Worm (Caenorhabditis elegans) whole organism, young adult: ENCODE measurements around the gene C18E9.5.

Experiments used
- B0035.1 ChIP-seq: sonication (generic microtip); optimal IDR thresholded peaks from 2 replicates; lab custom pipeline; 2016; ENCODE audit warnings: missing genetic modification characterization, mild to moderate bottlenecking, missing compliant biosample characterization, missing genotype, missing genetic modification reagents
- C06A6.2 ChIP-seq: fragments of 200-800 bp; sonication (Bioruptor generic); conservative IDR thresholded peaks from 2 replicates; pipeline ENCODE4 v1.3.6; 2022; ENCODE audit warnings: missing genetic modification characterization, missing compliant biosample characterization
- F39B2.1 ChIP-seq: fragments of 200-800 bp; sonication (Bioruptor generic); IDR thresholded peaks from 2 replicates; pipeline ENCODE4 v1.3.6; 2022; ENCODE audit warnings: missing genetic modification reagents, missing genetic modification characterization, missing compliant biosample characterization
- F49E8.2 ChIP-seq: sonication (generic microtip); optimal IDR thresholded peaks from 3 replicates; lab custom pipeline; 2017; ENCODE audit warnings: missing genetic modification characterization, mild to moderate bottlenecking, missing compliant biosample characterization, antibody characterized with exemption, moderate library complexity; ENCODE audit not compliant: insufficient read depth
- T07F8.4 ChIP-seq: sonication (generic microtip); optimal IDR thresholded peaks from 2 replicates; lab custom pipeline; 2016; ENCODE audit warnings: mild to moderate bottlenecking, missing genetic modification characterization, moderate library complexity, missing compliant biosample characterization
- T26A5.8 ChIP-seq: sonication (generic microtip); optimal IDR thresholded peaks from 2 replicates; lab custom pipeline; 2016; ENCODE audit warnings: missing genetic modification characterization, missing compliant biosample characterization
- Y56A3A.18 ChIP-seq: fragments of 200-800 bp; sonication (Bioruptor generic); IDR thresholded peaks from 2 replicates; pipeline ENCODE4 v1.3.6; 2022; ENCODE audit warnings: missing genetic modification reagents, missing genetic modification characterization, missing compliant biosample characterization
- Y67H2A.10 ChIP-seq: fragments of 200-800 bp; sonication (Bioruptor generic); conservative IDR thresholded peaks from 2 replicates; pipeline ENCODE4 v1.3.6; 2022; ENCODE audit warnings: missing genetic modification reagents, missing genetic modification characterization, missing compliant biosample characterization
- Y79H2A.3 ChIP-seq: fragments of 200-800 bp; sonication (Bioruptor generic); conservative IDR thresholded peaks from 2 replicates; pipeline ENCODE4 v1.3.6; 2022; ENCODE audit warnings: missing genetic modification reagents, missing genetic modification characterization, missing compliant biosample characterization
- aptf-2 ChIP-seq: fragments of 200-800 bp; sonication (Bioruptor generic); conservative IDR thresholded peaks from 2 replicates; pipeline ENCODE4 v1.3.6; 2022; ENCODE audit warnings: missing genetic modification reagents, missing genetic modification characterization, missing compliant biosample characterization
- aptf-3 ChIP-seq: fragments of 200-800 bp; sonication (Bioruptor generic); IDR thresholded peaks from 2 replicates; pipeline ENCODE4 v1.3.6; 2022; ENCODE audit warnings: missing genetic modification characterization, missing compliant biosample characterization
- athp-1 ChIP-seq: sonication (generic microtip); optimal IDR thresholded peaks from 2 replicates; lab custom pipeline; 2017; ENCODE audit warnings: mild to moderate bottlenecking, missing genetic modification characterization, missing compliant biosample characterization
- attf-5 ChIP-seq: fragments of 200-800 bp; sonication (Bioruptor generic); optimal IDR thresholded peaks from 2 replicates; lab custom pipeline; 2018; ENCODE audit warnings: mild to moderate bottlenecking, missing genetic modification characterization, missing compliant biosample characterization
- bed-2 ChIP-seq: fragments of 200-800 bp; sonication (Bioruptor generic); IDR thresholded peaks from 2 replicates; pipeline ENCODE4 v1.3.6; 2022; ENCODE audit warnings: missing genetic modification reagents, missing genetic modification characterization, missing compliant biosample characterization
- cebp-2 ChIP-seq: fragments of 200-800 bp; sonication (Bioruptor generic); IDR thresholded peaks from 2 replicates; pipeline ENCODE4 v1.3.6; 2022; ENCODE audit warnings: missing genetic modification characterization, missing compliant biosample characterization
- ceh-91 ChIP-seq: fragments of 200-800 bp; sonication (Bioruptor generic); IDR thresholded peaks from 2 replicates; pipeline ENCODE4 v1.3.6; 2022; ENCODE audit warnings: missing genetic modification reagents, missing genetic modification characterization, missing compliant biosample characterization
- dpl-1 ChIP-seq: fragments of 150-350 bp; optimal IDR thresholded peaks from 2 replicates; lab custom pipeline; 2014; ENCODE audit warnings: missing biosample characterization, missing genetic modification reagents, missing genetic modification characterization
- egrh-3 ChIP-seq: fragments of 200-800 bp; sonication (Bioruptor generic); IDR thresholded peaks from 2 replicates; pipeline ENCODE4 v1.3.6; 2022; ENCODE audit warnings: missing genetic modification reagents, missing genetic modification characterization, missing compliant biosample characterization
- ets-4 ChIP-seq: fragments of 200-800 bp; sonication (Bioruptor generic); optimal IDR thresholded peaks from 2 replicates; lab custom pipeline; 2018; ENCODE audit warnings: mild to moderate bottlenecking, missing genetic modification characterization, missing compliant biosample characterization
- hlh-26 ChIP-seq: fragments of 200-800 bp; sonication (Bioruptor generic); conservative IDR thresholded peaks from 2 replicates; pipeline ENCODE4 v1.3.6; 2022; ENCODE audit warnings: missing genetic modification reagents, missing genetic modification characterization, missing compliant biosample characterization
- hmg-1.2 ChIP-seq: fragments of 200-800 bp; sonication (Bioruptor generic); IDR thresholded peaks from 2 replicates; pipeline ENCODE4 v1.3.6; 2022; ENCODE audit warnings: missing genetic modification reagents, missing genetic modification characterization, missing compliant biosample characterization
- lag-1 ChIP-seq: fragments of 200-800 bp; sonication (Bioruptor generic); IDR thresholded peaks from 2 replicates; pipeline ENCODE4 v1.3.6; 2022; ENCODE audit warnings: missing genetic modification reagents, missing genetic modification characterization, missing compliant biosample characterization
- let-607 ChIP-seq, 2 experiments: fragments of 200-800 bp in 1 of 2; sonication (Bioruptor generic) in 1 of 2; sonication (generic microtip) in 1 of 2; optimal IDR thresholded peaks; 2 replicates each; lab custom pipeline; 2016 to 2018; ENCODE audit warnings: mild to moderate bottlenecking in 2 of 2, missing compliant biosample characterization in 2 of 2, missing genetic modification characterization in 2 of 2, moderate library complexity in 2 of 2, missing genotype in 1 of 2
- lin-26 ChIP-seq: fragments of 200-800 bp; sonication (Bioruptor generic); IDR thresholded peaks from 2 replicates; pipeline ENCODE4 v1.3.6; 2022; ENCODE audit warnings: missing genetic modification reagents, missing genetic modification characterization, missing compliant biosample characterization
- lin-35 ChIP-seq, 3 experiments: fragments of 150-350 bp in 2 of 3; sonication (generic microtip) in 1 of 3; optimal IDR thresholded peaks; 2 replicates each; lab custom pipeline; 2014 to 2018; ENCODE audit warnings: missing biosample characterization in 3 of 3, missing genetic modification characterization in 3 of 3, missing genetic modification reagents in 3 of 3
- lin-40 ChIP-seq: sonication (generic microtip); optimal IDR thresholded peaks from 2 replicates; lab custom pipeline; 2016; ENCODE audit warnings: missing genetic modification characterization, mild to moderate bottlenecking, missing compliant biosample characterization, missing genotype, missing genetic modification reagents
- lsl-1 ChIP-seq: fragments of 200-800 bp; sonication (Bioruptor generic); optimal IDR thresholded peaks from 2 replicates; lab custom pipeline; 2018; ENCODE audit warnings: mild to moderate bottlenecking, missing genetic modification characterization, moderate library complexity, missing compliant biosample characterization
- madf-10 ChIP-seq: sonication (generic microtip); optimal IDR thresholded peaks from 2 replicates; lab custom pipeline; 2016; ENCODE audit warnings: mild to moderate bottlenecking, missing genetic modification characterization, missing compliant biosample characterization
- madf-6 ChIP-seq: fragments of 200-800 bp; sonication (Bioruptor generic); IDR thresholded peaks from 2 replicates; pipeline ENCODE4 v1.3.6; 2022; ENCODE audit warnings: missing genetic modification reagents, missing genetic modification characterization, missing compliant biosample characterization
- madf-8 ChIP-seq: fragments of 200-800 bp; sonication (Bioruptor generic); conservative IDR thresholded peaks from 2 replicates; pipeline ENCODE4 v1.3.6; 2022; ENCODE audit warnings: missing genetic modification reagents, missing genetic modification characterization, missing compliant biosample characterization
- mcd-1 ChIP-seq: fragments of 200-800 bp; sonication (Bioruptor generic); IDR thresholded peaks from 2 replicates; pipeline ENCODE4 v1.3.6; 2022; ENCODE audit warnings: missing genetic modification reagents, missing genetic modification characterization, missing compliant biosample characterization
- nfya-1 ChIP-seq: sonication (generic microtip); optimal IDR thresholded peaks from 2 replicates; lab custom pipeline; 2017; ENCODE audit warnings: antibody characterized with exemption, missing compliant biosample characterization, missing genetic modification characterization, borderline replicate concordance; ENCODE audit not compliant: insufficient read depth
- pbrm-1 ChIP-seq: fragments of 200-800 bp; sonication (Bioruptor generic); IDR thresholded peaks from 2 replicates; pipeline ENCODE4 v1.3.6; 2022; ENCODE audit warnings: missing genetic modification reagents, missing genetic modification characterization, missing compliant biosample characterization
- snpc-1.3 ChIP-seq: sonication (generic microtip); optimal IDR thresholded peaks from 2 replicates; lab custom pipeline; 2017; ENCODE audit warnings: missing genetic modification characterization, mild to moderate bottlenecking, missing compliant biosample characterization, antibody characterized with exemption, moderate library complexity, missing genotype, missing genetic modification reagents; ENCODE audit not compliant: insufficient read depth
- snpc-3.4 ChIP-seq: sonication (generic microtip); optimal IDR thresholded peaks from 2 replicates; lab custom pipeline; 2017; ENCODE audit warnings: missing genetic modification characterization, mild to moderate bottlenecking, missing compliant biosample characterization, antibody characterized with exemption, moderate library complexity, missing genotype, missing genetic modification reagents
- tbx-9 ChIP-seq: sonication (generic microtip); optimal IDR thresholded peaks from 2 replicates; lab custom pipeline; 2016; ENCODE audit warnings: borderline replicate concordance, missing genetic modification characterization, inconsistent platforms, missing compliant biosample characterization

The C18E9.5 gene

ce11 chrII:8997479-8997878, 27.7 kb downstream of the C18E9.5 start, which contains the start of the genes F44G4.3 and tdp-1:
Gene F44G4.3 (minus strand): TSS chrII:8997662.
Gene tdp-1 (plus strand): TSS chrII:8997825.
- TF ChIP-seq lsl-1 (GFP tag; lab: Kevin White, UChicago) (peak; percentile 69), snpc-3.4 (tag; lab: Kevin White, UChicago) (no peak), attf-5 (peak; percentile 2)
- TF ChIP-seq, all 124 proteins: peak for 2

DNA sequence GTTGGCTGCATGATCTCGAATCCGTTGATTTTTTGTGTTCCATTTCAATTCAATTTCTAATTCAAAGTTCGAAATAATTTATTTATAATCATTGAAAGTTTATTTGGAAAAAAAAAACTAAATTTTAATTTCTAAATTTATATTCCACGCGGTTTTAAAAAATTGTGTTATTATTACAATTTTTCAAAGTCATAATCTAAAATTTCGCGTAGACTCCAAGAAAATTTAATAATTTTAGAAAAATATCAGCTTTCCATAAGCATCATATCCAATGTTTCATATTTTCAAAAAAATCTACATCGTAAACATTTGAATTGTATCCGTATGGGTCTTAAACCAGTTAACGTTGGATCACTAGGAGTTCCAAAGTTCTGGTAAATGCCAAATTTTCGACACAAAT, 30.6 kb downstream of the C18E9.5 start, which contains the start of gene F44G4.5:
TSS of gene F44G4.5 (minus strand) at position 101 of the 400 bp plus-strand sequence.
- no peak for TF ChIP-seq Y79H2A.3 (GFP tag; lab: Robert Waterston, UW)
- no peak for TF ChIP-seq let-607 (tag; optimal IDR thresholded peaks at IDR 0.05; lab: Kevin White, UChicago)
- TF ChIP-seq lin-40 = no peak
- no peak for TF ChIP-seq athp-1 (tag; lab: Kevin White, UChicago)
- TF ChIP-seq ets-4 = no peak
- no peak for TF ChIP-seq Y67H2A.10 (GFP tag; lab: Robert Waterston, UW)
- TF ChIP-seq egrh-3 (GFP tag; lab: Robert Waterston, UW) = no peak
- no peak for TF ChIP-seq snpc-1.3 (tag; lab: Kevin White, UChicago)
- no peak for TF ChIP-seq B0035.1 (tag; lab: Kevin White, UChicago)
- TF ChIP-seq cebp-2 (GFP tag; lab: Robert Waterston, UW) = no peak
- TF ChIP-seq T26A5.8 (tag; lab: Kevin White, UChicago) = no peak
- TF ChIP-seq bed-2 = no peak
- TF ChIP-seq dpl-1 (GFP tag; lab: Kevin White, UChicago) = no peak
- TF ChIP-seq madf-10 = no peak
- no peak for TF ChIP-seq madf-6
- no peak for TF ChIP-seq C06A6.2 (GFP tag; lab: Robert Waterston, UW)
- TF ChIP-seq aptf-2 = no peak
- TF ChIP-seq lin-35 (GFP tag; optimal IDR thresholded peaks at IDR 0.05; lab: Kevin White, UChicago) = no peak
- TF ChIP-seq ceh-91 (GFP tag; lab: Robert Waterston, UW) = no peak

- TF ChIP-seq hmg-1.2 (GFP tag; lab: Robert Waterston, UW) (no peak), madf-10 (no peak), tbx-9 (tag; lab: Kevin White, UChicago) (no peak), pbrm-1 (GFP tag; lab: Robert Waterston, UW) (no peak), snpc-1.3 (tag; lab: Kevin White, UChicago) (no peak), lin-26 (GFP tag; lab: Robert Waterston, UW) (no peak), hlh-26 (GFP tag; lab: Robert Waterston, UW) (no peak), madf-8 (GFP tag; lab: Robert Waterston, UW) (no peak), F49E8.2 (tag; lab: Kevin White, UChicago) (no peak), aptf-3 (GFP tag; lab: Robert Waterston, UW) (no peak), lag-1 (GFP tag; lab: Robert Waterston, UW) (no peak), nfya-1 (tag; lab: Kevin White, UChicago) (no peak), Y56A3A.18 (GFP tag; lab: Robert Waterston, UW) (no peak), F39B2.1 (GFP tag; lab: Robert Waterston, UW) (no peak), mcd-1 (GFP tag; lab: Robert Waterston, UW) (no peak), T07F8.4 (tag; lab: Kevin White, UChicago) (no peak)
Measured at ce11 chrII:9001743-9002222, 32.0 kb downstream of the C18E9.5 start, which contains the start of gene F44G4.6. Gene F44G4.6 (minus strand): TSS chrII:9001793.
